Worm (Caenorhabditis elegans): ENCODE results near the gene T18D3.1.

T18D3.1 gene

ce11 chrX:12452143-12452570, 2.4 kb upstream of the T18D3.1 start (continued):
- TF ChIP-seq egl-43 (GFP tag; IDR thresholded peaks at IDR 0.05): peak; percentile 73; the same call in 1 of the 2 replicates
- TF ChIP-seq Y5F2A.4 (GFP tag; optimal IDR thresholded peaks at IDR 0.05): no peak
- 0 out of 2 replicates have a peak, but pooled peaks have one; percentile 52 for TF ChIP-seq dmd-6 (GFP tag; IDR thresholded peaks at IDR 0.05)
- peak; percentile 61 for TF ChIP-seq mes-2 (tag; optimal IDR thresholded peaks at IDR 0.05; ENCODE audit: poor library complexity, severe bottlenecking)
- no peak for TF ChIP-seq nhr-76 (tag; optimal IDR thresholded peaks at IDR 0.05)
- TF ChIP-seq nhr-237 (tag; optimal IDR thresholded peaks at IDR 0.05): no peak
- TF ChIP-seq Y75B8A.6 (GFP tag; IDR thresholded peaks at IDR 0.05): no peak
- peak in 1 of 2 experiments; percentile 15 for TF ChIP-seq unc-62 (GFP tag; optimal IDR thresholded peaks at IDR 0.05 in 1 of 2)
- no peak for TF ChIP-seq unc-62 (tag; optimal IDR thresholded peaks at IDR 0.05)
- peak; percentile 70 for TF ChIP-seq rbr-2 (tag; optimal IDR thresholded peaks at IDR 0.05)
- no peak for TF ChIP-seq nhr-10 (tag; optimal IDR thresholded peaks at IDR 0.05)
- 0 out of 2 replicates have a peak, but pooled peaks have one; percentile 57 for TF ChIP-seq tra-1 (GFP tag; IDR thresholded peaks at IDR 0.05)
- TF ChIP-seq zag-1 (tag; optimal IDR thresholded peaks at IDR 0.05): no peak
- TF ChIP-seq lin-1 (GFP tag; IDR thresholded peaks at IDR 0.05): no peak
- peak; percentile 71 for TF ChIP-seq mep-1 (tag; optimal IDR thresholded peaks at IDR 0.05)
- TF ChIP-seq daf-12 (tag; optimal IDR thresholded peaks at IDR 0.05): no peak
- no peak for TF ChIP-seq ces-1 (GFP tag; optimal IDR thresholded peaks at IDR 0.05)
- TF ChIP-seq lin-29 (GFP tag; IDR thresholded peaks at IDR 0.05): no peak
- TF ChIP-seq fos-1 (tag; optimal IDR thresholded peaks at IDR 0.05): no peak
- TF ChIP-seq nhr-28 (tag; optimal IDR thresholded peaks at IDR 0.05): peak; percentile 15
- no peak for TF ChIP-seq F26F4.8 (GFP tag; conservative IDR thresholded peaks at IDR 0.05)
- TF ChIP-seq set-16 (GFP tag; IDR thresholded peaks at IDR 0.05): peak; percentile 93
- no peak for TF ChIP-seq ceh-82 (tag; optimal IDR thresholded peaks at IDR 0.05)
- TF ChIP-seq F44E2.7 (GFP tag; IDR thresholded peaks at IDR 0.05): peak; percentile 51; the same call in 1 of the 2 replicates
- no peak for TF ChIP-seq spr-1 (tag; optimal IDR thresholded peaks at IDR 0.05)
- TF ChIP-seq aha-1 (tag): peak; percentile 73
- no peak for TF ChIP-seq Y48G9A.11 (GFP tag; IDR thresholded peaks at IDR 0.05)
- no peak for TF ChIP-seq duxl-1 (tag; optimal IDR thresholded peaks at IDR 0.05; ENCODE audit: poor library complexity)
- TF ChIP-seq php-3 (GFP tag; IDR thresholded peaks at IDR 0.05): 0 out of 2 replicates have a peak, but pooled peaks have one; percentile 8
- TF ChIP-seq daf-16 (GFP tag; optimal IDR thresholded peaks at IDR 0.05): no peak
- TF ChIP-seq daf-16 (tag; optimal IDR thresholded peaks at IDR 0.05): peak; percentile 4
- 0 out of 2 replicates have a peak, but pooled peaks have one; percentile 26 for TF ChIP-seq saeg-2 (GFP tag; IDR thresholded peaks at IDR 0.05)
- peak; percentile 31 for TF ChIP-seq nhr-102 (tag; optimal IDR thresholded peaks at IDR 0.05)
- no peak for TF ChIP-seq F49E8.2 (tag; optimal IDR thresholded peaks at IDR 0.05; ENCODE audit: borderline replicate concordance)
- no peak for TF ChIP-seq aly-2 (tag; optimal IDR thresholded peaks at IDR 0.05)
- peak; percentile 10 for TF ChIP-seq F10B5.3 (tag; optimal IDR thresholded peaks at IDR 0.05)
- no peak for TF ChIP-seq mdt-29 (GFP tag; IDR thresholded peaks at IDR 0.05)
- peak; percentile 24 for TF ChIP-seq lin-13 (GFP tag; optimal IDR thresholded peaks at IDR 0.05)

ce11 chrX:12458021-12458420, 3.5 kb downstream of the T18D3.1 start:
- TF ChIP-seq daf-19 (GFP tag; conservative IDR thresholded peaks at IDR 0.05) (peak; percentile 74), zfp-2 (tag; optimal IDR thresholded peaks at IDR 0.05) (peak; percentile 55), Y5F2A.4 (GFP tag; optimal IDR thresholded peaks at IDR 0.05) (peak; percentile 68), ceh-32 (tag; optimal IDR thresholded peaks at IDR 0.05; ENCODE audit: poor library complexity) (no peak), ZK546.5 (tag; optimal IDR thresholded peaks at IDR 0.05) (no peak), lin-39 (tag; optimal IDR thresholded peaks at IDR 0.05) (no peak), dmd-9 (GFP tag; IDR thresholded peaks at IDR 0.05) (peak; percentile 87), lir-3 (tag; optimal IDR thresholded peaks at IDR 0.05) (peak; percentile 76), mxl-3 (GFP tag; optimal IDR thresholded peaks at IDR 0.05) (peak; percentile 49), dpl-1 (GFP tag; optimal IDR thresholded peaks at IDR 0.05) (peak; percentile 30), F10B5.3 (tag; optimal IDR thresholded peaks at IDR 0.05) (peak; percentile 67), daf-12 (tag; optimal IDR thresholded peaks at IDR 0.05) (no peak), lin-13 (GFP tag; optimal IDR thresholded peaks at IDR 0.05) (peak; percentile 60), lin-15B (tag; optimal IDR thresholded peaks at IDR 0.05) (no peak), vab-7 (GFP tag; IDR thresholded peaks at IDR 0.05) (peak; percentile 75), sdz-12 (GFP tag; optimal IDR thresholded peaks at IDR 0.05) (no peak), lin-29 (GFP tag; IDR thresholded peaks at IDR 0.05) (peak; percentile 56; the same call in 1 of the 2 replicates), madf-5 (GFP tag; IDR thresholded peaks at IDR 0.05) (0 out of 4 replicates have a peak, but pooled peaks have one; percentile 5 to 56), mxl-2 (GFP tag; conservative IDR thresholded peaks at IDR 0.05) (no peak), nhr-42 (GFP tag; IDR thresholded peaks at IDR 0.05) (0 out of 2 replicates have a peak, but pooled peaks have one; percentile 65)

Data from whole organism, L4 larva.